Fruit fly (Drosophila melanogaster) whole organism, prepupa: ENCODE data around the gene Scm.
A peak's percentile ranks its signal among the peaks of the same experiment; 100 is the strongest.

Experiments
- Blimp-1 ChIP-seq: fragments of 200-800 bp; sonication (Bioruptor generic); optimal IDR thresholded peaks from 3 replicates; lab custom pipeline; 2017; ENCODE audit warnings: missing biosample characterization, missing genetic modification characterization, mild to moderate bottlenecking, moderate library complexity, missing genetic modification reagents
- CG10669 ChIP-seq: fragments of 200-800 bp; sonication (Bioruptor generic); optimal IDR thresholded peaks from 3 replicates; lab custom pipeline; 2018; ENCODE audit warnings: missing biosample characterization, mild to moderate bottlenecking, missing genetic modification characterization, moderate library complexity
- CG11294 ChIP-seq: fragments of 200-800 bp; sonication (Bioruptor generic); IDR thresholded peaks from 2 replicates; pipeline ENCODE4 v1.3.6; 2022; ENCODE audit warnings: missing biosample characterization, missing genetic modification characterization
- CG15336 ChIP-seq: fragments of 200-800 bp; sonication (Bioruptor generic); IDR thresholded peaks from 2 replicates; pipeline ENCODE4 v1.3.6; 2022; ENCODE audit warnings: missing biosample characterization, missing genetic modification characterization
- CG1621 ChIP-seq: fragments of 200-800 bp; sonication (Bioruptor generic); optimal IDR thresholded peaks from 3 replicates; lab custom pipeline; 2018; ENCODE audit warnings: missing biosample characterization, mild to moderate bottlenecking, missing genetic modification characterization
- CG16779 ChIP-seq: fragments of 200-800 bp; sonication (Bioruptor generic); optimal IDR thresholded peaks from 3 replicates; lab custom pipeline; 2017; ENCODE audit warnings: missing biosample characterization, mild to moderate bottlenecking, missing genetic modification characterization
- CG3032 ChIP-seq: fragments of 200-800 bp; optimal IDR thresholded peaks from 2 replicates; lab custom pipeline; 2019; ENCODE audit warnings: missing biosample characterization, mild to moderate bottlenecking, missing genetic modification characterization, moderate library complexity
- CG31627 ChIP-seq: fragments of 200-800 bp; sonication (Bioruptor generic); optimal IDR thresholded peaks from 3 replicates; lab custom pipeline; 2016; ENCODE audit warnings: missing biosample characterization, missing genetic modification characterization
- CG32006 ChIP-seq: fragments of 200-800 bp; sonication (Bioruptor generic); optimal IDR thresholded peaks from 3 replicates; lab custom pipeline; 2017; ENCODE audit warnings: missing biosample characterization, mild to moderate bottlenecking, missing genetic modification characterization
- CG3919 ChIP-seq: fragments of 200-800 bp; sonication (Bioruptor generic); optimal IDR thresholded peaks from 3 replicates; lab custom pipeline; 2016; ENCODE audit warnings: missing biosample characterization, missing genetic modification characterization
- CG4318 ChIP-seq: fragments of 200-800 bp; sonication (Bioruptor generic); optimal IDR thresholded peaks from 3 replicates; lab custom pipeline; 2017; ENCODE audit warnings: missing biosample characterization, mild to moderate bottlenecking, missing genetic modification characterization
- CG6163 ChIP-seq: fragments of 200-800 bp; sonication (Bioruptor generic); IDR thresholded peaks from 3 replicates; pipeline ENCODE4 v1.3.6; 2022; ENCODE audit warnings: missing biosample characterization, missing genetic modification characterization
- CG6276 ChIP-seq: fragments of 200-800 bp; sonication (Bioruptor generic); optimal IDR thresholded peaks from 2 replicates; lab custom pipeline; 2017; ENCODE audit warnings: missing biosample characterization, mild to moderate bottlenecking, missing genetic modification characterization
- CG6792 ChIP-seq: fragments of 200-800 bp; sonication (Bioruptor generic); optimal IDR thresholded peaks from 3 replicates; lab custom pipeline; 2016; ENCODE audit warnings: missing biosample characterization, missing genetic modification characterization
- CG6808 ChIP-seq: fragments of 200-800 bp; sonication (Bioruptor generic); optimal IDR thresholded peaks from 3 replicates; lab custom pipeline; 2017; ENCODE audit warnings: missing biosample characterization, missing genetic modification characterization, mild to moderate bottlenecking, moderate library complexity, missing genetic modification reagents
- CG6854 ChIP-seq: fragments of 200-800 bp; sonication (Bioruptor generic); optimal IDR thresholded peaks from 2 replicates; lab custom pipeline; 2017; ENCODE audit warnings: missing biosample characterization, mild to moderate bottlenecking, missing genetic modification characterization
- CG7368 ChIP-seq: fragments of 200-800 bp; sonication (Bioruptor generic); optimal IDR thresholded peaks from 3 replicates; lab custom pipeline; 2016; ENCODE audit warnings: missing biosample characterization, missing genetic modification characterization
- CG8119 ChIP-seq: fragments of 200-800 bp; sonication (Bioruptor generic); IDR thresholded peaks from 3 replicates; pipeline ENCODE4 v1.3.6; 2022; ENCODE audit warnings: missing biosample characterization, missing genetic modification characterization
- CG8319 ChIP-seq: fragments of 200-800 bp; sonication (Bioruptor generic); optimal IDR thresholded peaks from 3 replicates; lab custom pipeline; 2016; ENCODE audit warnings: missing biosample characterization, missing genetic modification characterization
- CG9139 ChIP-seq: fragments of 200-800 bp; sonication (Bioruptor generic); optimal IDR thresholded peaks from 3 replicates; lab custom pipeline; 2017; ENCODE audit warnings: missing biosample characterization, mild to moderate bottlenecking, missing genetic modification characterization
- Eip75B ChIP-seq: fragments of 200-800 bp; sonication (Bioruptor generic); optimal IDR thresholded peaks from 3 replicates; lab custom pipeline; 2016; ENCODE audit warnings: missing biosample characterization, missing genetic modification characterization
- Eip78C ChIP-seq: fragments of 200-800 bp; sonication (Bioruptor generic); peaks from one replicate; lab custom pipeline; 2016; ENCODE audit warnings: missing biosample characterization, missing genetic modification characterization
- Eip93F ChIP-seq: fragments of 200-800 bp; sonication (Bioruptor generic); optimal IDR thresholded peaks from 2 replicates; lab custom pipeline; 2016; ENCODE audit warnings: missing biosample characterization, mild to moderate bottlenecking, missing genetic modification characterization
- Ets96B ChIP-seq: fragments of 200-800 bp; optimal IDR thresholded peaks from 2 replicates; lab custom pipeline; 2019; ENCODE audit warnings: missing biosample characterization, mild to moderate bottlenecking, missing genetic modification characterization, moderate library complexity
- Gug ChIP-seq: fragments of 200-800 bp; sonication (Bioruptor generic); IDR thresholded peaks from 2 replicates; pipeline ENCODE4 v1.3.6; 2022; ENCODE audit warnings: missing biosample characterization, missing genetic modification characterization
- Hr38 ChIP-seq: sonication (Bioruptor generic); optimal IDR thresholded peaks from 2 replicates; lab custom pipeline; 2016; ENCODE audit warnings: missing biosample characterization, missing genetic modification characterization
- Hr39 ChIP-seq: fragments of 200-800 bp; sonication (Bioruptor generic); optimal IDR thresholded peaks from 2 replicates; lab custom pipeline; 2016; ENCODE audit warnings: missing biosample characterization, missing genetic modification characterization
- Hr4 ChIP-seq: fragments of 200-800 bp; sonication (Bioruptor generic); optimal IDR thresholded peaks from 3 replicates; lab custom pipeline; 2016; ENCODE audit warnings: missing biosample characterization, missing genetic modification characterization
- Lpt ChIP-seq: fragments of 200-800 bp; sonication (Bioruptor generic); optimal IDR thresholded peaks from 3 replicates; lab custom pipeline; 2016; ENCODE audit warnings: missing biosample characterization, missing genetic modification characterization
- Met ChIP-seq: fragments of 200-800 bp; sonication (Bioruptor generic); optimal IDR thresholded peaks from 3 replicates; lab custom pipeline; 2016; ENCODE audit warnings: missing biosample characterization, missing genetic modification characterization
- OdsH ChIP-seq: fragments of 200-800 bp; sonication (Bioruptor generic); optimal IDR thresholded peaks from 3 replicates; lab custom pipeline; 2016; ENCODE audit warnings: missing biosample characterization, missing genetic modification characterization
- Smox ChIP-seq: fragments of 200-800 bp; sonication (Bioruptor generic); optimal IDR thresholded peaks from 3 replicates; lab custom pipeline; 2016; ENCODE audit warnings: missing biosample characterization, missing genetic modification characterization
- Sox14 ChIP-seq: fragments of 200-800 bp; sonication (Bioruptor generic); optimal IDR thresholded peaks from 3 replicates; lab custom pipeline; 2016; ENCODE audit warnings: missing biosample characterization, missing genetic modification characterization
- Sox15 ChIP-seq: fragments of 200-800 bp; sonication (Bioruptor generic); optimal IDR thresholded peaks from 3 replicates; lab custom pipeline; 2016; ENCODE audit warnings: missing biosample characterization, missing genetic modification characterization
- achi ChIP-seq: fragments of 200-800 bp; sonication (Bioruptor generic); optimal IDR thresholded peaks from 3 replicates; lab custom pipeline; 2016; ENCODE audit warnings: missing biosample characterization, missing genetic modification characterization
- acj6 ChIP-seq: fragments of 200-800 bp; sonication (Bioruptor generic); optimal IDR thresholded peaks from 3 replicates; lab custom pipeline; 2016; ENCODE audit warnings: missing biosample characterization, missing genetic modification characterization
- cyc ChIP-seq: fragments of 200-800 bp; sonication (Bioruptor generic); optimal IDR thresholded peaks from 3 replicates; lab custom pipeline; 2016; ENCODE audit warnings: missing biosample characterization, missing genetic modification characterization
- dac ChIP-seq: fragments of 200-800 bp; sonication (Bioruptor generic); optimal IDR thresholded peaks from 2 replicates; lab custom pipeline; 2017; ENCODE audit warnings: missing biosample characterization, mild to moderate bottlenecking, missing genetic modification characterization
- dsx ChIP-seq: fragments of 200-800 bp; optimal IDR thresholded peaks from 3 replicates; lab custom pipeline; 2019; ENCODE audit warnings: missing biosample characterization, mild to moderate bottlenecking, missing genetic modification characterization, moderate library complexity; ENCODE audit not compliant: poor library complexity, severe bottlenecking
- eg ChIP-seq: fragments of 200-800 bp; sonication (Bioruptor generic); IDR thresholded peaks from 3 replicates; pipeline ENCODE4 v1.3.6; 2022; ENCODE audit warnings: missing biosample characterization, missing genetic modification characterization
- esn ChIP-seq: fragments of 200-800 bp; sonication (Bioruptor generic); optimal IDR thresholded peaks from 2 replicates; lab custom pipeline; 2016; ENCODE audit warnings: missing biosample characterization, mild to moderate bottlenecking, missing genetic modification characterization, moderate library complexity
- fd85E ChIP-seq: fragments of 200-800 bp; sonication (Bioruptor generic); optimal IDR thresholded peaks from 3 replicates; lab custom pipeline; 2016; ENCODE audit warnings: missing biosample characterization, missing genetic modification characterization
- fkh ChIP-seq: fragments of 200-800 bp; sonication (Bioruptor generic); optimal IDR thresholded peaks from 3 replicates; lab custom pipeline; 2017; ENCODE audit warnings: missing biosample characterization, mild to moderate bottlenecking, missing genetic modification characterization, moderate library complexity
- net ChIP-seq: fragments of 200-800 bp; sonication (Bioruptor generic); optimal IDR thresholded peaks from 3 replicates; lab custom pipeline; 2016; ENCODE audit warnings: missing biosample characterization, missing genetic modification characterization
- pdm3 ChIP-seq: fragments of 200-800 bp; sonication (Bioruptor generic); optimal IDR thresholded peaks from 3 replicates; lab custom pipeline; 2016; ENCODE audit warnings: missing biosample characterization, missing genetic modification characterization
- salr ChIP-seq, 2 experiments: fragments of 200-800 bp; sonication (Bioruptor generic); optimal IDR thresholded peaks; 3 replicates each; lab custom pipeline; 2016 to 2018; ENCODE audit warnings: missing biosample characterization in 2 of 2, missing genetic modification characterization in 2 of 2, mild to moderate bottlenecking in 1 of 2
- topi ChIP-seq: fragments of 200-800 bp; sonication (Bioruptor generic); optimal IDR thresholded peaks from 3 replicates; lab custom pipeline; 2016; ENCODE audit warnings: missing biosample characterization, missing genetic modification characterization
- vri ChIP-seq: fragments of 200-800 bp; sonication (Bioruptor generic); optimal IDR thresholded peaks from 3 replicates; lab custom pipeline; 2016; ENCODE audit warnings: missing biosample characterization, mild to moderate bottlenecking, missing genetic modification characterization

Gene Scm

DNA sequence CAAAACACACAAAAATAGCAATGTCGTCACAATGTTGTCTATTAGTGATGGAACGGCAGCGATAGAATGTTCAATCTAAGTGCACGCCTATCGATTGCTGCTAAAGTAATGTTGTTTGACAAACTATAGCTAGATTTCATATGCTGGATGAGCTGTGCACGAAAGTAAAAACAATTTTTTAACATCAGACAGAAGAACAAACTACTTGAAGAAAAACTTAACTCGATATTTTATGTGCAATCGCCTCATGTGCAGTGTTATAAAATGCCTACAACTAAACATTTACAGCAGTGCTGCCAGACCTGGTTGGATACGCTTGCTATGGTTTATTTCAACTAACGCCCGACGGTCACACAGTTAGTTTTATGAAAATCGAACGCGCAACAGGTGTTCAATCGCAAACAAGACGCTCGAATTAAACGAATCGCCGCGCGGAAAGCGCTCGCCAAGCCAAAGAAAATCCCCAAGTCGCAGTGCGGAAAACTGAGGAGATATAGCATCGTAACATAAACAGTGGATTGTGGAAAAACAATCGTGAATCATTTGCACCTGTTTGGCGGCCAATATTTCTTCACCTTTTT, 46.4 kb downstream of the Scm start, which contains the start of the genes bocks and CG8312 (continued):
- TF ChIP-seq Lpt (no peak), CG3032 (tag; lab: Kevin White, UChicago) (no peak), CG6854 (peak; percentile 50), fkh (peak; percentile 66), esn (GFP tag; lab: Kevin White, UChicago) (peak; percentile 37), CG8319 (no peak), CG9139 (GFP tag; lab: Kevin White, UChicago) (no peak), CG6808 (GFP tag; lab: Kevin White, UChicago) (no peak), CG15336 (GFP tag; lab: Robert Waterston, UW) (no peak), CG8119 (GFP tag; lab: Robert Waterston, UW) (no peak), pdm3 (GFP tag; lab: Kevin White, UChicago) (peak; percentile 35), CG10669 (GFP tag; lab: Kevin White, UChicago) (no peak), OdsH (no peak), CG32006 (GFP tag; lab: Kevin White, UChicago) (no peak), salr (GFP tag; optimal IDR thresholded peaks at IDR 0.05; lab: Kevin White, UChicago) (no peak), topi (GFP tag; lab: Kevin White, UChicago) (peak; percentile 44), acj6 (GFP tag; lab: Kevin White, UChicago) (no peak), eg (GFP tag; lab: Robert Waterston, UW) (no peak), CG6163 (GFP tag; lab: Robert Waterston, UW) (no peak), Smox (no peak), CG4318 (GFP tag; lab: Kevin White, UChicago) (no peak), Hr4 (GFP tag; lab: Kevin White, UChicago) (no peak), Sox14 (peak; percentile 53), CG1621 (no peak), dac (GFP tag; lab: Kevin White, UChicago) (no peak), fd85E (no peak), CG16779 (tag; lab: Kevin White, UChicago) (no peak), CG6276 (GFP tag; lab: Kevin White, UChicago) (no peak), Blimp-1 (no peak), Sox15 (GFP tag; lab: Kevin White, UChicago) (no peak), Hr38 (GFP tag; lab: Kevin White, UChicago) (no peak), CG7368 (no peak), cyc (GFP tag; lab: Kevin White, UChicago) (peak; percentile 12), dsx (GFP tag; lab: Kevin White, UChicago) (peak; percentile 96), Gug (GFP tag; lab: Robert Waterston, UW) (no peak), Ets96B (tag; lab: Kevin White, UChicago) (no peak), CG11294 (GFP tag; lab: Robert Waterston, UW) (no peak)

DNA sequence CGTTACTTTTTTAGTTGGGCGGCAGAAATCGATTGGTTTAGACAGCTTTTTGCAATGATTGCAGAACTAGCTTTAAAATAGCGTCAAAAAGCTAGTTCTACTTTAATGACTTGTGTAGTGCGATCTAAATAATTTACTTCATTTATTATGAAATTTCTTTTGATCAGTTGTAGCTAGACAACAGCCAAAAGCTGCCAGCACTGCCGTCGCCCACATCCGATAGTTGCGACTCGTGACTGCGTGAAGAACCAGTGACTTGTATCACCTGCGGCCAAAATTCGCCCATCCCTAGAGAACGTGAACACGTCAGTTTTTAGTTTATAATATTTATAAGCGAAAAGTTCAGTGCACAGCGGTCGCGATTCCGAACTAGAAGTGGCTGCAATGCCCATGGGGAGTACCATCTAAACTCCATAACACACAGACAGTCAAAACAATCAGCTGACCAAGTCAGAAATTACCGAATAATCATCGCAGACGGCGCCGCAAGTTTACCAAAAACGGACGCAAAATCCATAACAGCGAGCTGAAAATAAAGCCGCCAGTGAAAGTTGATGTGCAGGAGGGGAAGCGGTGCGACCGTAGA, 50.7 kb downstream of the Scm start, which contains the start of gene P58IPK:
P58IPK (plus strand) TSS at position 280 of the 586 bp plus-strand sequence.
- peak; percentile 48 for TF ChIP-seq Hr4 (GFP tag; lab: Kevin White, UChicago)
- peak; percentile 17 for TF ChIP-seq Ets96B (tag; lab: Kevin White, UChicago)
- no peak for TF ChIP-seq CG11294 (GFP tag; lab: Robert Waterston, UW)
- TF ChIP-seq acj6 (GFP tag; lab: Kevin White, UChicago), result peak; percentile 37
- no peak for TF ChIP-seq Met (GFP tag; lab: Kevin White, UChicago)
- peak; percentile 23 for TF ChIP-seq net (GFP tag; lab: Kevin White, UChicago)
- TF ChIP-seq cyc (GFP tag; lab: Kevin White, UChicago), result peak; percentile 29
- peak; percentile 4 for TF ChIP-seq Eip93F (GFP tag; lab: Kevin White, UChicago)
- peak; percentile 74 for TF ChIP-seq Eip78C (GFP tag; lab: Kevin White, UChicago)
- TF ChIP-seq Eip75B, result peak; percentile 69
- peak; percentile 42 for TF ChIP-seq vri (GFP tag; lab: Kevin White, UChicago)
- TF ChIP-seq CG6276 (GFP tag; lab: Kevin White, UChicago), result no peak
- TF ChIP-seq Hr38 (GFP tag; lab: Kevin White, UChicago), result no peak
- peak; percentile 46 for TF ChIP-seq achi (GFP tag; lab: Kevin White, UChicago)
- peak; percentile 42 for TF ChIP-seq topi (GFP tag; lab: Kevin White, UChicago)
- peak; percentile 62; the same call in 2 of the 3 replicates for TF ChIP-seq eg (GFP tag; lab: Robert Waterston, UW)
- peak; percentile 1 for TF ChIP-seq dsx (GFP tag; lab: Kevin White, UChicago)
- TF ChIP-seq CG10669 (GFP tag; lab: Kevin White, UChicago), result no peak
- TF ChIP-seq CG15336 (GFP tag; lab: Robert Waterston, UW), result peak; percentile 10; the same call in 1 of the 2 replicates
- TF ChIP-seq CG6163 (GFP tag; lab: Robert Waterston, UW), result peak; percentile 30; the same call in 1 of the 3 replicates
- TF ChIP-seq CG31627 (GFP tag; lab: Kevin White, UChicago), result peak; percentile 66
- TF ChIP-seq CG6792, result no peak
- TF ChIP-seq pdm3 (GFP tag; lab: Kevin White, UChicago), result peak; percentile 62
- TF ChIP-seq Hr39, result peak; percentile 69
- TF ChIP-seq CG3032 (tag; lab: Kevin White, UChicago), result peak; percentile 59
- TF ChIP-seq CG3919 (GFP tag; lab: Kevin White, UChicago), result peak; percentile 36
- no peak for TF ChIP-seq Blimp-1
